Fruit fly (Drosophila melanogaster) S2 (cell line): ENCODE measurements around the gene Cpr76Bc.
"Not testable (repeated sequence)": the region's sequence is repeated elsewhere in the genome, so short reads cannot be mapped to it uniquely, and the experiment has no call there.

ENCODE experiments used
- CG8478 ChIP-seq: fragments of >200 bp; optimal IDR thresholded peaks from 2 replicates; lab custom pipeline; 2018
- CTCF ChIP-seq, 2 experiments: fragments of >200 bp; optimal IDR thresholded peaks; 2 replicates each; lab custom pipeline; 2018

dm6 chr3L:19472128-19472527, 48.6 kb upstream of the Cpr76Bc start, which contains the start of the genes 825-Oak and CG12519:
- TF ChIP-seq CG8478 (lab: Kevin White, UChicago); CTCF (optimal IDR thresholded peaks at IDR 0.05; lab: Kevin White, UChicago): not testable (repeated sequence)
